Worm (Caenorhabditis elegans) whole organism, L4/young adult: ENCODE data around the gene bath-15.

Experiments used
- dao-5 ChIP-seq: sonication (generic microtip); optimal IDR thresholded peaks from 2 replicates; lab custom pipeline; 2016; ENCODE audit warnings: missing genotype, missing genetic modification characterization, moderate library complexity, missing compliant biosample characterization
- him-1 ChIP-seq: sonication (generic microtip); optimal IDR thresholded peaks from 2 replicates; lab custom pipeline; 2016; ENCODE audit warnings: missing genotype, missing genetic modification reagents, missing genetic modification characterization, missing compliant biosample characterization

- peak; percentile 3 for TF ChIP-seq dao-5
- TF ChIP-seq him-1 (tag; lab: Kevin White, UChicago), result peak; percentile 72
Observed at ce11 chrIII:7729534-7730061, 46.2 kb downstream of the bath-15 start, which contains the start of gene ZK112.4.
